Fruit fly (Drosophila melanogaster): Measurements from ENCODE around the gene CG17991.

CG17991 gene

dm6 chr3R:27273118-27274062 lies 32.3 kb downstream of the CG17991 start, which contains the start of gene CG5934 (continued):
- TF ChIP-seq CG10631 (GFP tag; optimal IDR thresholded peaks at IDR 0.05) (no peak), salr (GFP tag; optimal IDR thresholded peaks at IDR 0.05) (no peak), dsx (GFP tag; optimal IDR thresholded peaks at IDR 0.05; ENCODE audit: poor library complexity, severe bottlenecking) (no peak), fd85E (GFP tag; optimal IDR thresholded peaks at IDR 0.05) (no peak), Eip93F (GFP tag; optimal IDR thresholded peaks at IDR 0.05) (no peak), CG32006 (GFP tag; optimal IDR thresholded peaks at IDR 0.05) (peak; percentile 3), spab (GFP tag; optimal IDR thresholded peaks at IDR 0.05) (no peak), Smox (GFP tag; optimal IDR thresholded peaks at IDR 0.05) (no peak), vri (GFP tag; optimal IDR thresholded peaks at IDR 0.05) (peak; percentile 56), Ets21C (GFP tag; optimal IDR thresholded peaks at IDR 0.05) (no peak), cyc (GFP tag; optimal IDR thresholded peaks at IDR 0.05) (peak; percentile 53), CG6808 (GFP tag; optimal IDR thresholded peaks at IDR 0.05) (peak; percentile 6), CG6792 (GFP tag; optimal IDR thresholded peaks at IDR 0.05) (peak; percentile 26), Hr38 (GFP tag; optimal IDR thresholded peaks at IDR 0.05) (no peak), svp (GFP tag) (peak; percentile 50), CG15336 (GFP tag; IDR thresholded peaks at IDR 0.05) (no peak), CG6854 (GFP tag; optimal IDR thresholded peaks at IDR 0.05) (no peak), CG11294 (GFP tag; IDR thresholded peaks at IDR 0.05) (no peak), CG11902 (GFP tag; optimal IDR thresholded peaks at IDR 0.05) (peak; percentile 10), Gug (GFP tag; IDR thresholded peaks at IDR 0.05) (no peak)

dm6 chr3R:27274533-27275447 lies 33.7 kb downstream of the CG17991 start, which contains the start of gene CG5938:
CG5938 (plus strand) TSS chr3R:27274794.
- TF ChIP-seq svp (GFP tag) (peak; percentile 59), CG9139 (GFP tag; optimal IDR thresholded peaks at IDR 0.05) (peak; percentile 39), cyc (GFP tag; optimal IDR thresholded peaks at IDR 0.05) (no peak), Blimp-1 (GFP tag; optimal IDR thresholded peaks at IDR 0.05) (no peak), eg (GFP tag; IDR thresholded peaks at IDR 0.05) (peak; percentile 64), fd59A (GFP tag; optimal IDR thresholded peaks at IDR 0.05) (no peak), Hr4 (GFP tag; optimal IDR thresholded peaks at IDR 0.05) (peak; percentile 8), net (GFP tag; optimal IDR thresholded peaks at IDR 0.05) (peak; percentile 26), CG11902 (GFP tag; optimal IDR thresholded peaks at IDR 0.05) (peak; percentile 22), CG32006 (GFP tag; optimal IDR thresholded peaks at IDR 0.05) (peak; percentile 17), CG15336 (GFP tag; IDR thresholded peaks at IDR 0.05) (no peak), Gug (GFP tag; IDR thresholded peaks at IDR 0.05) (no peak), achi (GFP tag; optimal IDR thresholded peaks at IDR 0.05) (peak; percentile 57), dsx (GFP tag; optimal IDR thresholded peaks at IDR 0.05; ENCODE audit: poor library complexity, severe bottlenecking) (peak; percentile 68), ss (GFP tag; optimal IDR thresholded peaks at IDR 0.05) (peak; percentile 23 to 69), Sox102F (GFP tag; optimal IDR thresholded peaks at IDR 0.05) (peak; percentile 5), Eip78C (GFP tag) (peak; percentile 74), CG3919 (GFP tag; optimal IDR thresholded peaks at IDR 0.05) (peak; percentile 47), OdsH (GFP tag; optimal IDR thresholded peaks at IDR 0.05) (peak; percentile 47), CG8119 (GFP tag; IDR thresholded peaks at IDR 0.05) (no peak), topi (GFP tag; optimal IDR thresholded peaks at IDR 0.05) (peak; percentile 22), salr (GFP tag; optimal IDR thresholded peaks at IDR 0.05) (peak in 1 of 2 experiments; percentile 9), CG16779 (tag; optimal IDR thresholded peaks at IDR 0.05) (peak; percentile 31), CG6854 (GFP tag; optimal IDR thresholded peaks at IDR 0.05) (peak; percentile 30), Hr39 (GFP tag; optimal IDR thresholded peaks at IDR 0.05) (peak; percentile 16), esn (GFP tag; optimal IDR thresholded peaks at IDR 0.05) (peak; percentile 18), Eip75B (GFP tag; optimal IDR thresholded peaks at IDR 0.05) (peak; percentile 12), acj6 (GFP tag; optimal IDR thresholded peaks at IDR 0.05) (peak; percentile 52), spab (GFP tag; optimal IDR thresholded peaks at IDR 0.05) (no peak), Ets21C (GFP tag; optimal IDR thresholded peaks at IDR 0.05) (no peak), Ets96B (tag; optimal IDR thresholded peaks at IDR 0.05) (peak; percentile 34), CG6276 (GFP tag; optimal IDR thresholded peaks at IDR 0.05) (peak; percentile 48), Sox15 (GFP tag; optimal IDR thresholded peaks at IDR 0.05) (no peak), CG34406 (GFP tag; optimal IDR thresholded peaks at IDR 0.05) (peak; percentile 32), Hr38 (GFP tag; optimal IDR thresholded peaks at IDR 0.05) (no peak), CG10631 (GFP tag; optimal IDR thresholded peaks at IDR 0.05) (peak; percentile 39), Smox (GFP tag; optimal IDR thresholded peaks at IDR 0.05) (no peak)
